Fruit fly (Drosophila melanogaster) whole organism, prepupa: Measurements from ENCODE around the gene Bap111.

Source experiments
- Blimp-1 ChIP-seq: fragments of 200-800 bp; sonication (Bioruptor generic); optimal IDR thresholded peaks from 3 replicates; lab custom pipeline; 2017; ENCODE audit warnings: missing biosample characterization, missing genetic modification characterization, mild to moderate bottlenecking, moderate library complexity, missing genetic modification reagents
- CG10669 ChIP-seq: fragments of 200-800 bp; sonication (Bioruptor generic); optimal IDR thresholded peaks from 3 replicates; lab custom pipeline; 2018; ENCODE audit warnings: missing biosample characterization, mild to moderate bottlenecking, missing genetic modification characterization, moderate library complexity
- CG11902 ChIP-seq: fragments of 200-800 bp; sonication (Bioruptor generic); optimal IDR thresholded peaks from 3 replicates; lab custom pipeline; 2016; ENCODE audit warnings: missing biosample characterization, missing genetic modification characterization
- CG6163 ChIP-seq: fragments of 200-800 bp; sonication (Bioruptor generic); IDR thresholded peaks from 3 replicates; pipeline ENCODE4 v1.3.6; 2022; ENCODE audit warnings: missing biosample characterization, missing genetic modification characterization
- CG6808 ChIP-seq: fragments of 200-800 bp; sonication (Bioruptor generic); optimal IDR thresholded peaks from 3 replicates; lab custom pipeline; 2017; ENCODE audit warnings: missing biosample characterization, missing genetic modification characterization, mild to moderate bottlenecking, moderate library complexity, missing genetic modification reagents
- CG6854 ChIP-seq: fragments of 200-800 bp; sonication (Bioruptor generic); optimal IDR thresholded peaks from 2 replicates; lab custom pipeline; 2017; ENCODE audit warnings: missing biosample characterization, mild to moderate bottlenecking, missing genetic modification characterization
- Eip75B ChIP-seq: fragments of 200-800 bp; sonication (Bioruptor generic); optimal IDR thresholded peaks from 3 replicates; lab custom pipeline; 2016; ENCODE audit warnings: missing biosample characterization, missing genetic modification characterization
- Ets96B ChIP-seq: fragments of 200-800 bp; optimal IDR thresholded peaks from 2 replicates; lab custom pipeline; 2019; ENCODE audit warnings: missing biosample characterization, mild to moderate bottlenecking, missing genetic modification characterization, moderate library complexity
- Hr4 ChIP-seq: fragments of 200-800 bp; sonication (Bioruptor generic); optimal IDR thresholded peaks from 3 replicates; lab custom pipeline; 2016; ENCODE audit warnings: missing biosample characterization, missing genetic modification characterization
- Met ChIP-seq: fragments of 200-800 bp; sonication (Bioruptor generic); optimal IDR thresholded peaks from 3 replicates; lab custom pipeline; 2016; ENCODE audit warnings: missing biosample characterization, missing genetic modification characterization
- OdsH ChIP-seq: fragments of 200-800 bp; sonication (Bioruptor generic); optimal IDR thresholded peaks from 3 replicates; lab custom pipeline; 2016; ENCODE audit warnings: missing biosample characterization, missing genetic modification characterization
- topi ChIP-seq: fragments of 200-800 bp; sonication (Bioruptor generic); optimal IDR thresholded peaks from 3 replicates; lab custom pipeline; 2016; ENCODE audit warnings: missing biosample characterization, missing genetic modification characterization
- vri ChIP-seq: fragments of 200-800 bp; sonication (Bioruptor generic); optimal IDR thresholded peaks from 3 replicates; lab custom pipeline; 2016; ENCODE audit warnings: missing biosample characterization, mild to moderate bottlenecking, missing genetic modification characterization

dm6 chrX:9156388-9156823 is 7.3 kb downstream of the Bap111 start, which contains the start of gene His3.3B:
- TF ChIP-seq Eip75B (GFP tag; lab: Kevin White, UChicago) (no peak), vri (peak; percentile 33), topi (peak; percentile 31), CG11902 (GFP tag; lab: Kevin White, UChicago) (no peak), CG6808 (no peak), Met (GFP tag; lab: Kevin White, UChicago) (no peak), OdsH (no peak), Hr4 (GFP tag; lab: Kevin White, UChicago) (no peak), CG10669 (no peak), CG6163 (GFP tag; lab: Robert Waterston, UW) (no peak), CG6854 (GFP tag; lab: Kevin White, UChicago) (peak; percentile 15), Ets96B (tag; lab: Kevin White, UChicago) (no peak), Blimp-1 (GFP tag; lab: Kevin White, UChicago) (no peak)
